Worm (Caenorhabditis elegans) whole organism, L1 larva: ENCODE measurements around the gene C15C8.6.

Experiments
- blmp-1 ChIP-seq: fragments of 150-350 bp; optimal IDR thresholded peaks from 2 replicates; lab custom pipeline; 2014; ENCODE audit warnings: missing biosample characterization, missing genetic modification characterization
- ceh-82 ChIP-seq, 3 experiments: fragments of 150-350 bp in 1 of 3; sonication (generic microtip) in 2 of 3; optimal IDR thresholded peaks; 2 replicates each; lab custom pipeline; 2014 to 2017; ENCODE audit warnings: missing biosample characterization in 3 of 3, missing genetic modification characterization in 3 of 3
- elt-3 ChIP-seq, 6 experiments: fragments of 150-350 bp in 1 of 6; sonication (generic microtip); optimal IDR thresholded peaks; 2 replicates each; lab custom pipeline; 2017 to 2018; ENCODE audit warnings: missing biosample characterization in 6 of 6, missing genetic modification characterization in 6 of 6, inconsistent platforms in 1 of 6
- lin-15B ChIP-seq: fragments of 150-350 bp; sonication (generic microtip); optimal IDR thresholded peaks from 3 replicates; lab custom pipeline; 2014; ENCODE audit warnings: missing biosample characterization, missing genetic modification characterization
- nhr-11 ChIP-seq: fragments of 150-350 bp; optimal IDR thresholded peaks from 2 replicates; lab custom pipeline; 2014; ENCODE audit warnings: missing biosample characterization, missing genetic modification characterization
- nhr-237 ChIP-seq: fragments of 150-350 bp; optimal IDR thresholded peaks from 2 replicates; lab custom pipeline; 2014; ENCODE audit warnings: missing biosample characterization, missing genetic modification characterization
- pqm-1 ChIP-seq: sonication (generic microtip); optimal IDR thresholded peaks from 3 replicates; lab custom pipeline; 2017; ENCODE audit warnings: missing biosample characterization, missing genetic modification characterization
- rnt-1 ChIP-seq: sonication (generic microtip); optimal IDR thresholded peaks from 2 replicates; lab custom pipeline; 2016; ENCODE audit warnings: mild to moderate bottlenecking, missing genetic modification characterization, moderate library complexity, missing compliant biosample characterization
- sup-37 ChIP-seq: fragments of 200-800 bp; sonication (Bioruptor generic); optimal IDR thresholded peaks from 2 replicates; lab custom pipeline; 2018; ENCODE audit warnings: mild to moderate bottlenecking, missing genetic modification characterization, missing compliant biosample characterization
- ztf-4 ChIP-seq: fragments of 150-350 bp; optimal IDR thresholded peaks from 2 replicates; lab custom pipeline; 2014; ENCODE audit warnings: missing biosample characterization, missing genetic modification characterization

DNA sequence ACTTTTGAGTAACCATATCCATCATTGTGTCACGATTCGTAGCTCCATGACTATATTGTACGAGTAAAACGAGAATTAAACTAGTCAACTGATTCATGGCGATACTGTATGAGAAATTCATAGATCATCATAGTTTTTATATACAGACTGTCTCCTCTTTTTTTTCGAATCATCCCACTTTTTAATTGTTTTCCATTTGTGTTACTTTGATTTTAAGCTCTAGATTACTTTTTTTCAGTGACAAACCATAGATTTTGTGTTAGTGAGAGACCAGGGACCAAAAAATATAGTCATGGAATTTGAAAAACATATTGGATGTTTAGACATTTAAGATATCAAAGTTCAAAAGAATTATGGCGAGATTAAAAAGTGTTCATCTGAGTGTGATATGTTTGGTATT lies 39.3 kb downstream of the C15C8.6 start, which contains the start of gene R11D1.3:
- TF ChIP-seq sup-37 (GFP tag; lab: Kevin White, UChicago) (no peak), nhr-237 (tag; lab: Kevin White, UChicago) (no peak), elt-3 (tag; optimal IDR thresholded peaks at IDR 0.05; lab: Kevin White, UChicago) (no peak), ceh-82 (tag; optimal IDR thresholded peaks at IDR 0.05; lab: Kevin White, UChicago) (no peak), pqm-1 (tag; lab: Kevin White, UChicago) (no peak), blmp-1 (tag; lab: Kevin White, UChicago) (no peak), ztf-4 (tag; lab: Kevin White, UChicago) (no peak), lin-15B (tag; lab: Kevin White, UChicago) (no peak), nhr-11 (no peak), rnt-1 (no peak)
